Fruit fly (Drosophila melanogaster) whole organism, prepupa: ENCODE data around the gene CG6610.
A peak's percentile ranks its signal among the peaks of the same experiment; 100 is the strongest.

Experiments used
- CG10631 ChIP-seq: fragments of 200-800 bp; sonication (Bioruptor generic); optimal IDR thresholded peaks from 2 replicates; lab custom pipeline; 2016; ENCODE audit warnings: missing biosample characterization, missing genetic modification characterization
- CG10669 ChIP-seq: fragments of 200-800 bp; sonication (Bioruptor generic); optimal IDR thresholded peaks from 3 replicates; lab custom pipeline; 2018; ENCODE audit warnings: missing biosample characterization, mild to moderate bottlenecking, missing genetic modification characterization, moderate library complexity
- CG11762 ChIP-seq: fragments of 200-800 bp; sonication (Bioruptor generic); optimal IDR thresholded peaks from 3 replicates; lab custom pipeline; 2016; ENCODE audit warnings: missing biosample characterization, missing genetic modification characterization; ENCODE audit not compliant: insufficient read depth
- CG11902 ChIP-seq: fragments of 200-800 bp; sonication (Bioruptor generic); optimal IDR thresholded peaks from 3 replicates; lab custom pipeline; 2016; ENCODE audit warnings: missing biosample characterization, missing genetic modification characterization
- CG1621 ChIP-seq: fragments of 200-800 bp; sonication (Bioruptor generic); optimal IDR thresholded peaks from 3 replicates; lab custom pipeline; 2018; ENCODE audit warnings: missing biosample characterization, mild to moderate bottlenecking, missing genetic modification characterization
- CG31627 ChIP-seq: fragments of 200-800 bp; sonication (Bioruptor generic); optimal IDR thresholded peaks from 3 replicates; lab custom pipeline; 2016; ENCODE audit warnings: missing biosample characterization, missing genetic modification characterization
- CG3919 ChIP-seq: fragments of 200-800 bp; sonication (Bioruptor generic); optimal IDR thresholded peaks from 3 replicates; lab custom pipeline; 2016; ENCODE audit warnings: missing biosample characterization, missing genetic modification characterization
- CG4318 ChIP-seq: fragments of 200-800 bp; sonication (Bioruptor generic); optimal IDR thresholded peaks from 3 replicates; lab custom pipeline; 2017; ENCODE audit warnings: missing biosample characterization, mild to moderate bottlenecking, missing genetic modification characterization
- CG6163 ChIP-seq: fragments of 200-800 bp; sonication (Bioruptor generic); IDR thresholded peaks from 3 replicates; pipeline ENCODE4 v1.3.6; 2022; ENCODE audit warnings: missing biosample characterization, missing genetic modification characterization
- CG6276 ChIP-seq: fragments of 200-800 bp; sonication (Bioruptor generic); optimal IDR thresholded peaks from 2 replicates; lab custom pipeline; 2017; ENCODE audit warnings: missing biosample characterization, mild to moderate bottlenecking, missing genetic modification characterization
- CG6808 ChIP-seq: fragments of 200-800 bp; sonication (Bioruptor generic); optimal IDR thresholded peaks from 3 replicates; lab custom pipeline; 2017; ENCODE audit warnings: missing biosample characterization, missing genetic modification characterization, mild to moderate bottlenecking, moderate library complexity, missing genetic modification reagents
- CG6854 ChIP-seq: fragments of 200-800 bp; sonication (Bioruptor generic); optimal IDR thresholded peaks from 2 replicates; lab custom pipeline; 2017; ENCODE audit warnings: missing biosample characterization, mild to moderate bottlenecking, missing genetic modification characterization
- CG7368 ChIP-seq: fragments of 200-800 bp; sonication (Bioruptor generic); optimal IDR thresholded peaks from 3 replicates; lab custom pipeline; 2016; ENCODE audit warnings: missing biosample characterization, missing genetic modification characterization
- CG8119 ChIP-seq: fragments of 200-800 bp; sonication (Bioruptor generic); IDR thresholded peaks from 3 replicates; pipeline ENCODE4 v1.3.6; 2022; ENCODE audit warnings: missing biosample characterization, missing genetic modification characterization
- CG8632 ChIP-seq: fragments of 200-800 bp; sonication (Bioruptor generic); optimal IDR thresholded peaks from 3 replicates; lab custom pipeline; 2016; ENCODE audit warnings: missing biosample characterization, missing genetic modification characterization
- CG9139 ChIP-seq: fragments of 200-800 bp; sonication (Bioruptor generic); optimal IDR thresholded peaks from 3 replicates; lab custom pipeline; 2017; ENCODE audit warnings: missing biosample characterization, mild to moderate bottlenecking, missing genetic modification characterization
- Ets21C ChIP-seq: fragments of 200-800 bp; sonication (Bioruptor generic); optimal IDR thresholded peaks from 3 replicates; lab custom pipeline; 2016; ENCODE audit warnings: missing biosample characterization, missing genetic modification characterization
- Hr4 ChIP-seq: fragments of 200-800 bp; sonication (Bioruptor generic); optimal IDR thresholded peaks from 3 replicates; lab custom pipeline; 2016; ENCODE audit warnings: missing biosample characterization, missing genetic modification characterization
- Lpt ChIP-seq: fragments of 200-800 bp; sonication (Bioruptor generic); optimal IDR thresholded peaks from 3 replicates; lab custom pipeline; 2016; ENCODE audit warnings: missing biosample characterization, missing genetic modification characterization
- Met ChIP-seq: fragments of 200-800 bp; sonication (Bioruptor generic); optimal IDR thresholded peaks from 3 replicates; lab custom pipeline; 2016; ENCODE audit warnings: missing biosample characterization, missing genetic modification characterization
- OdsH ChIP-seq: fragments of 200-800 bp; sonication (Bioruptor generic); optimal IDR thresholded peaks from 3 replicates; lab custom pipeline; 2016; ENCODE audit warnings: missing biosample characterization, missing genetic modification characterization
- Smox ChIP-seq: fragments of 200-800 bp; sonication (Bioruptor generic); optimal IDR thresholded peaks from 3 replicates; lab custom pipeline; 2016; ENCODE audit warnings: missing biosample characterization, missing genetic modification characterization
- Sox14 ChIP-seq: fragments of 200-800 bp; sonication (Bioruptor generic); optimal IDR thresholded peaks from 3 replicates; lab custom pipeline; 2016; ENCODE audit warnings: missing biosample characterization, missing genetic modification characterization
- dsx ChIP-seq: fragments of 200-800 bp; optimal IDR thresholded peaks from 3 replicates; lab custom pipeline; 2019; ENCODE audit warnings: missing biosample characterization, mild to moderate bottlenecking, missing genetic modification characterization, moderate library complexity; ENCODE audit not compliant: poor library complexity, severe bottlenecking
- eg ChIP-seq: fragments of 200-800 bp; sonication (Bioruptor generic); IDR thresholded peaks from 3 replicates; pipeline ENCODE4 v1.3.6; 2022; ENCODE audit warnings: missing biosample characterization, missing genetic modification characterization
- fd85E ChIP-seq: fragments of 200-800 bp; sonication (Bioruptor generic); optimal IDR thresholded peaks from 3 replicates; lab custom pipeline; 2016; ENCODE audit warnings: missing biosample characterization, missing genetic modification characterization
- fkh ChIP-seq: fragments of 200-800 bp; sonication (Bioruptor generic); optimal IDR thresholded peaks from 3 replicates; lab custom pipeline; 2017; ENCODE audit warnings: missing biosample characterization, mild to moderate bottlenecking, missing genetic modification characterization, moderate library complexity
- pdm3 ChIP-seq: fragments of 200-800 bp; sonication (Bioruptor generic); optimal IDR thresholded peaks from 3 replicates; lab custom pipeline; 2016; ENCODE audit warnings: missing biosample characterization, missing genetic modification characterization
- ss ChIP-seq, 2 experiments: fragments of 200-800 bp; sonication (Bioruptor generic); optimal IDR thresholded peaks; 2 replicates in 1 of 2; 3 replicates in 1 of 2; lab custom pipeline; 2017 to 2018; ENCODE audit warnings: mild to moderate bottlenecking in 2 of 2, missing biosample characterization in 2 of 2, missing genetic modification characterization in 2 of 2, moderate library complexity in 1 of 2
- svp ChIP-seq: fragments of 200-800 bp; sonication (Bioruptor generic); peaks from one replicate; lab custom pipeline; 2016; ENCODE audit warnings: missing biosample characterization, missing genetic modification characterization
- topi ChIP-seq: fragments of 200-800 bp; sonication (Bioruptor generic); optimal IDR thresholded peaks from 3 replicates; lab custom pipeline; 2016; ENCODE audit warnings: missing biosample characterization, missing genetic modification characterization

CG6610 gene

DNA sequence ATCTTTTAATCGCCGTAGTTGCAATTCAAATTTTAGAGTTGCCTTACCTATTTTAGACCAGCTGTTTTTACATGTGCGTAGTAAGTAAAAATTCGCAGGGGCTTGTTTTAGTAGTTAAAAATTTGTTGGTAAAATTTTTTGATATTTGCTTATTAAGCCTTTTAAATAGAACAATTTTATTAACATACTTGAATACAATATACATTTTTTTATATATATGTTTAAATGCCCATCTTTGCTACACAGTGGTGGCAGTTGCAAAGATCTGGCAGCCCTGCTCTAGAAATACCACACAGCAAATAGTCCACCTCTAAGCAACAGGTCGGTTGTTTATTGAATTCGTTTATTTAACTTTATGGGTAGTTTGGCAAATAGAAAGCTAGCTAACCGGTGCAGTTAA is 19.4 kb downstream of the CG6610 start, which contains the start of the genes CG10467 and loj (continued):
- peak; percentile 75 for TF ChIP-seq CG6808 (GFP tag; lab: Kevin White, UChicago)
- peak in 1 of 2 experiments; percentile 53 for TF ChIP-seq ss (GFP tag; optimal IDR thresholded peaks at IDR 0.05; lab: Kevin White, UChicago)
- TF ChIP-seq Ets21C (GFP tag; lab: Kevin White, UChicago), result peak; percentile 85
- peak; percentile 76 for TF ChIP-seq CG1621 (tag; lab: Kevin White, UChicago)
- TF ChIP-seq topi, result peak; percentile 80
- peak; percentile 89 for TF ChIP-seq CG10669 (GFP tag; lab: Kevin White, UChicago)
- TF ChIP-seq CG8632 (GFP tag; lab: Kevin White, UChicago), result peak; percentile 87
- TF ChIP-seq CG7368, result peak; percentile 84
- no peak; the same call in 1 of the 3 replicates for TF ChIP-seq CG8119 (GFP tag; lab: Robert Waterston, UW)
- TF ChIP-seq fd85E (GFP tag; lab: Kevin White, UChicago), result peak; percentile 40
- peak; percentile 82 for TF ChIP-seq dsx (GFP tag; lab: Kevin White, UChicago)
- TF ChIP-seq CG4318 (GFP tag; lab: Kevin White, UChicago), result peak; percentile 92
- peak; percentile 94 for TF ChIP-seq CG6163
- TF ChIP-seq CG31627, result peak; percentile 92
- TF ChIP-seq Smox (GFP tag; lab: Kevin White, UChicago), result peak; percentile 85
- TF ChIP-seq Hr4 (GFP tag; lab: Kevin White, UChicago), result peak; percentile 90
- TF ChIP-seq CG10631 (GFP tag; lab: Kevin White, UChicago), result peak; percentile 96
- TF ChIP-seq Met, result peak; percentile 87
- peak; percentile 92 for TF ChIP-seq pdm3 (GFP tag; lab: Kevin White, UChicago)

DNA sequence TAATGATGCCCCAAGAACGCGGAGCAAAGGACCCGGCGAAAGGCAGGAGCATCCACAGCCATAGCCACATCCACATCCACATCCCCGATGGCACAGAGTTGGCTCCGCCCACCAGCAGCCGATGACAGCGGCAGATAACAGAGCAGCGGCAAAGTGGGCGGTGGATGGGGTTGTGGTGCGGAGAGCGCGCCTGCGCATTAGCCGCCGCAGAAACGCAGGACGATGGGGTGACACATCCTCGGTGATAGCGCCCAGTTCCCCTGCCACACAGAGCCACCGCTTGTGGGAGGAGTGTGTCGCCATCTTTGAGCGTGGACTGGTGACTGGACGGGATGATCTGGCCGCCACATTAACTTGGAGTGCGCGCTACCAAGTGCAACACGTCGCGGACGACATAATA is 21.9 kb downstream of the CG6610 start, which contains the start of gene Ets65A:
Gene Ets65A (plus strand): TSS at position 348 of the 400 bp plus-strand sequence.
- no peak for TF ChIP-seq eg (GFP tag; lab: Robert Waterston, UW)
- peak; percentile 53 for TF ChIP-seq CG7368

DNA sequence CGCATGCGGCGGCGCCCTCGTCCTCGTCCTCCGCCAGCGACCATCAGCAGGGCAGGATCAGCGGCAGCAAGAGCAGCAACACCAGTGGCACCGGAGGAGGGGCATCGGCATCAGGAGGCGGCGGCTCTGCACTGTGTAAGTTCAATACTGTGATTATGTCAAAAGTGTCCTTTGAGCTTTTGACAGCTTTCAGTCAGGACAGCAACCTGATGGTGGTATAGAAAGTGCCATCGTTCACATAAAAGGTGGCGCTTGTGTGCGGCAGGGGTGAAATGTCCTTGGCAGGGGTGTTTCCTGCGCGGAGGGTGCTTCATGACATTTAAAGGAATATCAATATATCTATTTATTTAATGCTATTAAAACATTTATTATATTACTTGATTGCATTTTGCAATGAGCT is 28.3 kb downstream of the CG6610 start:
- TF ChIP-seq OdsH (GFP tag; lab: Kevin White, UChicago) (no peak), CG6276 (GFP tag; lab: Kevin White, UChicago) (no peak), pdm3 (GFP tag; lab: Kevin White, UChicago) (no peak), Lpt (no peak)

DNA sequence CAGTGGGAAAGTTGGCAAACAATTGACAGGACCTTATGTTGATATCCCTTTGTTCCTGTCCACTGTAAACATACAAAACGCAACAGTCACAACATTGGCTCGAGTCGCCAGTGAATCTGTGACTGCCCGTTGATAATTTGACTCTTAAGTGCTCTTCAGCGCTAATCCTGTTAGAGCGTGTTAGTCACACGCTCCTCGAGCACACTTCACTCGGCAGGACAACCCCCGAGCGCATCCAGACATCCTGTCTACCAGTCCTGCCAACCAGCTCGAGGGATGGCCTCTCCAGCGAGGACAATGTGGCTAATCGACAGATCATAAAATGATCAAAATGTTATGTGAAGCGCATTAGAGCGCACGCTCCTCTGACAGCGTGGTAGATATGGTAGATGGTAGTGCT is 29.2 kb downstream of the CG6610 start:
- TF ChIP-seq Hr4 (GFP tag; lab: Kevin White, UChicago) (no peak), CG6808 (GFP tag; lab: Kevin White, UChicago) (no peak), CG4318 (GFP tag; lab: Kevin White, UChicago) (no peak), CG11762 (GFP tag; lab: Kevin White, UChicago) (no peak), Sox14 (GFP tag; lab: Kevin White, UChicago) (no peak), CG9139 (GFP tag; lab: Kevin White, UChicago) (no peak), CG3919 (GFP tag; lab: Kevin White, UChicago) (no peak), CG6276 (GFP tag; lab: Kevin White, UChicago) (no peak)

DNA sequence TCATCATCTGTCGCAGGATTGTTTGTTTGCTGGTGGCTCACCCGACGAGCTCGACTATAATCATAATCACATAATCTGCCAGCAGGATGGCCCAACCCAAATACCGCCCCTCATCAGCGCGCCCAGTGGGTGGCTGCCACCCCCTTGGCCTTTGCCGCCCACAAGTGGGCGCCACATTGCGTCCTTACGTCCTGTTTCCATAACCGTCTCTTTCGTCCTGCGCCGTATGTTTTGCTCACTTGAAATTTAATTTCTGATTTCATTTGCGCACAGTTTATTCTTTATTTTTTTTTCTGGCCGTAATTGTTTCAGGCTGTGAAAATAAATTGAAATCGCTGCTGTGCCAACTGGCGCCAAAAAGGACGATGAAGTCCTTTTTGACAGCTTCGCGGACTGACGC is 30.1 kb downstream of the CG6610 start:
- TF ChIP-seq CG31627 (no peak), CG10669 (GFP tag; lab: Kevin White, UChicago) (no peak), CG11762 (GFP tag; lab: Kevin White, UChicago) (no peak), CG6276 (GFP tag; lab: Kevin White, UChicago) (no peak), CG6854 (GFP tag; lab: Kevin White, UChicago) (no peak), CG10631 (GFP tag; lab: Kevin White, UChicago) (no peak), CG3919 (GFP tag; lab: Kevin White, UChicago) (no peak), svp (GFP tag; lab: Kevin White, UChicago) (no peak)

DNA sequence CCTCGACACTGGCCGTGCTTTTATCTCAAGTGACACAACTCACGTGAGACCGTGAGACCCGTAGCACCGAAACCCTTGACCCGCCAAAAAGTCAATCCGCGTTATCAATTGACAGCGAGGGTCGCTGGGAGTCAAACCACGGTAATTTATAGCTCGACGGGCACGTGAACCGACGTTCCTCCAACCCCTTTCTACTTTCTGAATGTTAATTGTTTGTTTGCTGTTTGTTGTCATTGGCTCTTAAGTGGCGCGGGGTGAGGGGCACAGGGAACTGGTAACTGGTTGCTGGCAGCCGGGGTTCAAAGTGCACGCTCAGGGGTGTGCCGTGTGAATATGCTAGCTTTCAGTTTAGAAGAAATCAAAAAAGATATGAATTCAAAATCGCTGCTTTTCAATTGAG is 31.4 kb downstream of the CG6610 start:
- no peak for TF ChIP-seq CG11902
- peak; percentile 49 for TF ChIP-seq fkh (GFP tag; lab: Kevin White, UChicago)
